Fruit fly (Drosophila melanogaster) whole organism, embryonic: Measurements from ENCODE around the gene CG12516.
A peak's percentile ranks its signal among the peaks of the same experiment; 100 is the strongest.

ENCODE experiments used
- Adf1 ChIP-seq: fragments of 200-800 bp; sonication (Bioruptor generic); IDR thresholded peaks from 2 replicates; pipeline ENCODE4 v1.3.6; 2022; ENCODE audit warnings: missing biosample characterization, missing genetic modification characterization
- B-H1 ChIP-seq: fragments of 200-800 bp; sonication (Bioruptor generic); IDR thresholded peaks from 3 replicates; pipeline ENCODE4 v1.3.6; 2022; ENCODE audit warnings: missing biosample characterization, missing genetic modification characterization
- Bteb2 ChIP-seq: fragments of 200-800 bp; sonication (Bioruptor generic); optimal IDR thresholded peaks from 2 replicates; lab custom pipeline; 2016; ENCODE audit warnings: missing biosample characterization, missing genetic modification characterization
- CG10462 ChIP-seq: fragments of 200-800 bp; sonication (Bioruptor generic); optimal IDR thresholded peaks from 2 replicates; lab custom pipeline; 2016; ENCODE audit warnings: missing biosample characterization, missing genetic modification characterization
- CG11247 ChIP-seq: fragments of 200-800 bp; sonication (Bioruptor generic); IDR thresholded peaks from 2 replicates; pipeline ENCODE4 v1.3.6; 2022; ENCODE audit warnings: missing biosample characterization, missing genetic modification characterization
- CG11695 ChIP-seq: fragments of 200-800 bp; sonication (Bioruptor generic); IDR thresholded peaks from 3 replicates; pipeline ENCODE4 v1.3.6; 2022; ENCODE audit warnings: missing biosample characterization, missing genetic modification characterization
- CG12299 ChIP-seq: fragments of 200-800 bp; sonication (Bioruptor generic); optimal IDR thresholded peaks from 2 replicates; lab custom pipeline; 2018; ENCODE audit warnings: missing biosample characterization, mild to moderate bottlenecking, missing genetic modification characterization
- CG13775 ChIP-seq: fragments of 200-800 bp; sonication (Bioruptor generic); optimal IDR thresholded peaks from 3 replicates; lab custom pipeline; 2017; ENCODE audit warnings: missing biosample characterization, mild to moderate bottlenecking, missing genetic modification characterization
- CG1647 ChIP-seq: fragments of 200-800 bp; sonication (Bioruptor generic); optimal IDR thresholded peaks from 3 replicates; lab custom pipeline; 2016; ENCODE audit warnings: missing biosample characterization, missing genetic modification characterization
- CG17802 ChIP-seq: fragments of 200-800 bp; sonication (Bioruptor generic); optimal IDR thresholded peaks from 2 replicates; lab custom pipeline; 2018; ENCODE audit warnings: missing biosample characterization, mild to moderate bottlenecking, missing genetic modification characterization, moderate library complexity
- CG17912 ChIP-seq: fragments of 200-800 bp; sonication (Bioruptor generic); optimal IDR thresholded peaks from 2 replicates; lab custom pipeline; 2018; ENCODE audit warnings: missing biosample characterization, mild to moderate bottlenecking, missing genetic modification characterization
- CG31224 ChIP-seq: fragments of 200-800 bp; sonication (Bioruptor generic); IDR thresholded peaks from 2 replicates; pipeline ENCODE4 v1.3.6; 2022; ENCODE audit warnings: missing biosample characterization, missing genetic modification characterization
- CG31365 ChIP-seq: fragments of 200-800 bp; sonication (Bioruptor generic); optimal IDR thresholded peaks from 2 replicates; lab custom pipeline; 2018; ENCODE audit warnings: missing biosample characterization, mild to moderate bottlenecking, missing genetic modification characterization
- CG32767 ChIP-seq: fragments of 200-800 bp; sonication (Bioruptor generic); IDR thresholded peaks from 2 replicates; pipeline ENCODE4 v1.3.6; 2022; ENCODE audit warnings: missing biosample characterization, missing genetic modification characterization
- CG3726 ChIP-seq: fragments of 200-800 bp; sonication (Bioruptor generic); IDR thresholded peaks from 3 replicates; pipeline ENCODE4, ENCODE4 v1.3.6; 2022; ENCODE audit warnings: missing biosample characterization, missing genetic modification characterization
- CG4360 ChIP-seq: fragments of 200-800 bp; sonication (Bioruptor generic); IDR thresholded peaks from 2 replicates; pipeline ENCODE4 v1.3.6; 2022; ENCODE audit warnings: missing biosample characterization, missing genetic modification characterization
- CG7271 ChIP-seq: fragments of 200-800 bp; sonication (Bioruptor generic); optimal IDR thresholded peaks from 2 replicates; lab custom pipeline; 2018; ENCODE audit warnings: missing biosample characterization, mild to moderate bottlenecking, missing genetic modification characterization, moderate library complexity
- CG7987 ChIP-seq: fragments of 200-800 bp; sonication (Bioruptor generic); optimal IDR thresholded peaks from 2 replicates; lab custom pipeline; 2018; ENCODE audit warnings: missing biosample characterization, mild to moderate bottlenecking, missing genetic modification characterization, moderate library complexity
- Camta ChIP-seq: fragments of 200-800 bp; sonication (Bioruptor generic); optimal IDR thresholded peaks from 2 replicates; lab custom pipeline; 2016; ENCODE audit warnings: missing biosample characterization, missing genetic modification characterization
- CkIIα-i1 ChIP-seq: fragments of 200-800 bp; sonication (Bioruptor generic); IDR thresholded peaks from 2 replicates; pipeline ENCODE4 v1.3.6; 2022; ENCODE audit warnings: missing biosample characterization, missing genetic modification characterization
- CoRest ChIP-seq: fragments of 200-800 bp; sonication (Bioruptor generic); optimal IDR thresholded peaks from 3 replicates; lab custom pipeline; 2018; ENCODE audit warnings: missing biosample characterization, mild to moderate bottlenecking, missing genetic modification characterization, moderate library complexity
- D ChIP-seq, 2 experiments: fragments of 200-800 bp in 1 of 2; fragments of >200 bp in 1 of 2; sonication (Bioruptor generic) in 1 of 2; optimal IDR thresholded peaks; 2 replicates in 1 of 2; 3 replicates in 1 of 2; lab custom pipeline; 2017; ENCODE audit warnings: mild to moderate bottlenecking in 1 of 2, missing biosample characterization in 1 of 2, missing genetic modification characterization in 1 of 2, missing genetic modification reagents in 1 of 2
- Dp ChIP-seq: fragments of 200-800 bp; sonication (Bioruptor generic); optimal IDR thresholded peaks from 2 replicates; lab custom pipeline; 2018; ENCODE audit warnings: missing biosample characterization, mild to moderate bottlenecking, missing genetic modification characterization, moderate library complexity
- Elba2 ChIP-seq: fragments of 200-800 bp; sonication (Bioruptor generic); optimal IDR thresholded peaks from 3 replicates; lab custom pipeline; 2016; ENCODE audit warnings: missing biosample characterization, missing genetic modification characterization
- Ets97D ChIP-seq: fragments of 200-800 bp; sonication (Bioruptor generic); optimal IDR thresholded peaks from 3 replicates; lab custom pipeline; 2016; ENCODE audit warnings: missing biosample characterization, missing genetic modification characterization
- GATAe ChIP-seq: fragments of 200-800 bp; sonication (Bioruptor generic); conservative IDR thresholded peaks from 2 replicates; pipeline ENCODE4 v1.3.6; 2022; ENCODE audit warnings: missing biosample characterization, missing genetic modification characterization
- Lpt ChIP-seq: fragments of >200 bp; optimal IDR thresholded peaks from 2 replicates; lab custom pipeline; 2018; ENCODE audit warnings: missing biosample characterization, missing genetic modification characterization
- MESR4 ChIP-seq: fragments of 200-800 bp; sonication (Bioruptor generic); optimal IDR thresholded peaks from 2 replicates; lab custom pipeline; 2018; ENCODE audit warnings: missing biosample characterization, mild to moderate bottlenecking, missing genetic modification characterization, moderate library complexity
- Mad ChIP-seq: fragments of 200-800 bp; sonication (Bioruptor generic); optimal IDR thresholded peaks from 2 replicates; lab custom pipeline; 2016; ENCODE audit warnings: missing biosample characterization, missing genetic modification characterization
- NC2β ChIP-seq: fragments of 200-800 bp; sonication (Bioruptor generic); optimal IDR thresholded peaks from 2 replicates; lab custom pipeline; 2016; ENCODE audit warnings: missing biosample characterization, missing genetic modification characterization
- Ptx1 ChIP-seq: fragments of 200-800 bp; sonication (Bioruptor generic); IDR thresholded peaks from 2 replicates; pipeline ENCODE4 v1.3.6; 2022; ENCODE audit warnings: missing biosample characterization, missing genetic modification characterization
- Ravus ChIP-seq: fragments of 200-800 bp; sonication (Bioruptor generic); IDR thresholded peaks from 2 replicates; pipeline ENCODE4 v1.3.6; 2022; ENCODE audit warnings: missing biosample characterization, missing genetic modification characterization
- Side ChIP-seq: fragments of 200-800 bp; sonication (Bioruptor generic); optimal IDR thresholded peaks from 2 replicates; lab custom pipeline; 2016; ENCODE audit warnings: missing biosample characterization, missing genetic modification characterization
- crc ChIP-seq: fragments of 200-800 bp; sonication (Bioruptor generic); optimal IDR thresholded peaks from 2 replicates; lab custom pipeline; 2016; ENCODE audit warnings: missing biosample characterization, missing genetic modification characterization
- crp ChIP-seq, 2 experiments: fragments of 200-800 bp; sonication (Bioruptor generic); optimal IDR thresholded peaks; 2 replicates in 1 of 2; 3 replicates in 1 of 2; lab custom pipeline; 2017; ENCODE audit warnings: missing biosample characterization in 2 of 2, missing genetic modification characterization in 2 of 2, mild to moderate bottlenecking in 1 of 2, moderate library complexity in 1 of 2
- danr ChIP-seq: fragments of 200-800 bp; sonication (Bioruptor generic); IDR thresholded peaks from 2 replicates; pipeline ENCODE4 v1.3.6; 2022; ENCODE audit warnings: missing biosample characterization, missing genetic modification characterization
- dimm ChIP-seq: fragments of 200-800 bp; sonication (Bioruptor generic); IDR thresholded peaks from 2 replicates; pipeline ENCODE4 v1.3.6; 2022; ENCODE audit warnings: missing biosample characterization, missing genetic modification characterization
- ftz-f1 ChIP-seq: fragments of 200-800 bp; sonication (Bioruptor generic); optimal IDR thresholded peaks from 2 replicates; lab custom pipeline; 2016; ENCODE audit warnings: missing biosample characterization, missing genetic modification characterization
- ham ChIP-seq: fragments of 200-800 bp; sonication (Bioruptor generic); IDR thresholded peaks from 2 replicates; pipeline ENCODE4 v1.3.6; 2022; ENCODE audit warnings: missing biosample characterization, missing genetic modification characterization
- jumu ChIP-seq: fragments of 200-800 bp; sonication (Bioruptor generic); optimal IDR thresholded peaks from 3 replicates; lab custom pipeline; 2016; ENCODE audit warnings: missing biosample characterization, missing genetic modification characterization
- knrl ChIP-seq: fragments of 200-800 bp; sonication (Bioruptor generic); IDR thresholded peaks from 3 replicates; pipeline ENCODE4 v1.3.6; 2022; ENCODE audit warnings: missing biosample characterization, missing genetic modification characterization; ENCODE audit not compliant: partially characterized antibody
- oc ChIP-seq: fragments of 200-800 bp; sonication (Bioruptor generic); optimal IDR thresholded peaks from 2 replicates; lab custom pipeline; 2018; ENCODE audit warnings: missing biosample characterization, mild to moderate bottlenecking, missing genetic modification characterization, moderate library complexity
- ro ChIP-seq: fragments of 200-800 bp; sonication (Bioruptor generic); IDR thresholded peaks from 2 replicates; pipeline ENCODE4 v1.3.6; 2022; ENCODE audit warnings: missing biosample characterization, missing genetic modification characterization
- sd ChIP-seq: fragments of 200-800 bp; sonication (Bioruptor generic); optimal IDR thresholded peaks from 3 replicates; lab custom pipeline; 2018; ENCODE audit warnings: missing biosample characterization, mild to moderate bottlenecking, missing genetic modification characterization, moderate library complexity
- sim ChIP-seq: fragments of 200-800 bp; sonication (Bioruptor generic); IDR thresholded peaks from 2 replicates; pipeline ENCODE4 v1.3.6; 2022; ENCODE audit warnings: missing biosample characterization, missing genetic modification characterization
- tap ChIP-seq: fragments of 200-800 bp; optimal IDR thresholded peaks from 3 replicates; lab custom pipeline; 2019; ENCODE audit warnings: missing biosample characterization, mild to moderate bottlenecking, missing genetic modification characterization, moderate library complexity
- tgo ChIP-seq: fragments of 200-800 bp; sonication (Bioruptor generic); IDR thresholded peaks from 3 replicates; pipeline ENCODE4 v1.3.6; 2022; ENCODE audit warnings: missing biosample characterization, missing genetic modification characterization
- tin ChIP-seq: fragments of 200-800 bp; sonication (Bioruptor generic); optimal IDR thresholded peaks from 3 replicates; lab custom pipeline; 2016; ENCODE audit warnings: missing biosample characterization, missing genetic modification characterization
- tup ChIP-seq: fragments of 200-800 bp; sonication (Bioruptor generic); optimal IDR thresholded peaks from 2 replicates; lab custom pipeline; 2016; ENCODE audit warnings: missing biosample characterization, mild to moderate bottlenecking, missing genetic modification characterization, moderate library complexity
- wdn ChIP-seq: fragments of 200-800 bp; sonication (Bioruptor generic); IDR thresholded peaks from 2 replicates; pipeline ENCODE4 v1.3.6; 2022; ENCODE audit warnings: missing biosample characterization, missing genetic modification characterization
- zfh1 ChIP-seq: fragments of 200-800 bp; sonication (Bioruptor generic); IDR thresholded peaks from 3 replicates; pipeline ENCODE4 v1.3.6; 2022; ENCODE audit warnings: missing biosample characterization, missing genetic modification characterization

The CG12516 gene

DNA sequence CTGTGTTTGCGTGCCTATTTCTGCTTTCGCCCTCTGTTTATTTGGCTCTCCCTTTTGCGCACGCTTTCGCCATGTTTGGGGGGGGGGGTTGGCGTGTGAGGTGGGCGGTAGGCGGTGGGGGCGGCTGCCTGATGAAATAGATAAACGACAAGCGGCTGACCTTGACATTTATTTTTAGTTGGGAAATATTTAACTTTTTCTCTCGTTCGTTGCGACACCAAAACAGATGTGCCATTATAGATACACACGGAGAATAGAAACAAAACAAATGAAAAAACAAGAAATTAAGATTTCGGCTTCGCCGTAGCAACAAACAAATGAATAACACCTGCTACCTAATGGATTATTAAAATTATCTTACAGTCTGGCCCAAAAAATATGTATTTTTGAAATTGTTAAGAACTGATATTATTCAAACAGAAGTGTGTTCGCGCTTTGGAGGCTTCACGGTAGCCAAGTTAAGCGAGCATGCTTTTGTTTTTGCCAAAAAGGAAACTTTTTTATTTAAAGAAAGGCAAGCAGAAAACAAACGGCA is 27.8 kb upstream of the CG12516 start (continued):
- no peak; the same call in 1 of the 2 replicates for TF ChIP-seq CG11247
- no peak for TF ChIP-seq NC2β
- no peak for TF ChIP-seq CG31365 (tag; lab: Kevin White, UChicago)
- TF ChIP-seq CG13775 (GFP tag; lab: Kevin White, UChicago) = peak; percentile 45
- peak; percentile 49 for TF ChIP-seq Adf1
- TF ChIP-seq CG32767 = peak; percentile 73; the same call in 1 of the 2 replicates
- TF ChIP-seq ro (GFP tag; lab: Robert Waterston, UW) = no peak
- TF ChIP-seq CG1647 (GFP tag; lab: Kevin White, UChicago) = peak; percentile 17
- peak; percentile 35 for TF ChIP-seq crc
- no peak for TF ChIP-seq CkIIα-i1 (GFP tag; lab: Robert Waterston, UW)
- TF ChIP-seq wdn (GFP tag; lab: Robert Waterston, UW) = 0 out of 2 replicates have a peak, but pooled peaks have one; percentile 12
- TF ChIP-seq D (optimal IDR thresholded peaks at IDR 0.05; lab: Kevin White, UChicago) = no peak
- TF ChIP-seq D (GFP tag; optimal IDR thresholded peaks at IDR 0.05; lab: Kevin White, UChicago) = no peak
- TF ChIP-seq Elba2 (GFP tag; lab: Kevin White, UChicago) = no peak
- TF ChIP-seq Camta = peak; percentile 48
- TF ChIP-seq CG7271 = no peak
- no peak for TF ChIP-seq CG17912 (GFP tag; lab: Kevin White, UChicago)
- TF ChIP-seq MESR4 = no peak
- TF ChIP-seq tin (GFP tag; lab: Kevin White, UChicago) = peak; percentile 23
- peak; percentile 46 for TF ChIP-seq CG31224
- peak; percentile 27 for TF ChIP-seq jumu
- TF ChIP-seq CG11695 (GFP tag; lab: Robert Waterston, UW) = peak; percentile 70
- TF ChIP-seq knrl (GFP tag; lab: Robert Waterston, UW) = no peak
- TF ChIP-seq CG10462 (GFP tag; lab: Kevin White, UChicago) = no peak
- TF ChIP-seq tap (tag; lab: Kevin White, UChicago) = peak; percentile 31
- TF ChIP-seq oc = no peak
- peak; percentile 41 for TF ChIP-seq CG12299 (tag; lab: Kevin White, UChicago)
- TF ChIP-seq Dp (GFP tag; lab: Kevin White, UChicago) = no peak
- no peak for TF ChIP-seq sim
- TF ChIP-seq danr (GFP tag; lab: Robert Waterston, UW) = peak; percentile 67; the same call in 1 of the 2 replicates
- no peak for TF ChIP-seq Ets97D
- TF ChIP-seq dimm = no peak
- 0 out of 2 replicates have a peak, but pooled peaks have one; percentile 33 for TF ChIP-seq GATAe (GFP tag; lab: Robert Waterston, UW)
- no peak for TF ChIP-seq CG3726 (GFP tag; lab: Robert Waterston, UW)
- no peak for TF ChIP-seq CG4360 (GFP tag; lab: Robert Waterston, UW)
- peak; percentile 36; the same call in 1 of the 3 replicates for TF ChIP-seq zfh1
- TF ChIP-seq sd (tag; lab: Kevin White, UChicago) = peak; percentile 84
- TF ChIP-seq B-H1 (GFP tag; lab: Robert Waterston, UW) = peak; percentile 50; the same call in 2 of the 3 replicates
- peak; percentile 73 for TF ChIP-seq CoRest (tag; lab: Kevin White, UChicago)
- peak; percentile 47 for TF ChIP-seq Bteb2 (GFP tag; lab: Kevin White, UChicago)
- TF ChIP-seq tup (GFP tag; lab: Kevin White, UChicago) = no peak
- peak; percentile 56; the same call in 2 of the 3 replicates for TF ChIP-seq tgo (GFP tag; lab: Robert Waterston, UW)
- TF ChIP-seq Side (GFP tag; lab: Kevin White, UChicago) = peak; percentile 4
- no peak for TF ChIP-seq CG17802
- TF ChIP-seq ftz-f1 (GFP tag; lab: Kevin White, UChicago) = no peak
- peak; percentile 24 for TF ChIP-seq Mad (GFP tag; lab: Kevin White, UChicago)
- no peak for TF ChIP-seq Lpt (GFP tag; lab: Kevin White, UChicago)
- peak; percentile 74 for TF ChIP-seq Ptx1
- TF ChIP-seq ham (GFP tag; lab: Robert Waterston, UW) = no peak
- peak in 1 of 2 experiments; percentile 32 for TF ChIP-seq crp (GFP tag; optimal IDR thresholded peaks at IDR 0.05; lab: Kevin White, UChicago)
- no peak; the same call in 1 of the 2 replicates for TF ChIP-seq Ravus (GFP tag; lab: Robert Waterston, UW)
- peak; percentile 34 for TF ChIP-seq CG7987
